Fruit fly (Drosophila melanogaster) whole organism, prepupa: ENCODE measurements around the gene Prdm13.

Experiments used
- Blimp-1 ChIP-seq: fragments of 200-800 bp; sonication (Bioruptor generic); optimal IDR thresholded peaks from 3 replicates; lab custom pipeline; 2017; ENCODE audit warnings: missing biosample characterization, missing genetic modification characterization, mild to moderate bottlenecking, moderate library complexity, missing genetic modification reagents
- CG10631 ChIP-seq: fragments of 200-800 bp; sonication (Bioruptor generic); optimal IDR thresholded peaks from 2 replicates; lab custom pipeline; 2016; ENCODE audit warnings: missing biosample characterization, missing genetic modification characterization
- CG10669 ChIP-seq: fragments of 200-800 bp; sonication (Bioruptor generic); optimal IDR thresholded peaks from 3 replicates; lab custom pipeline; 2018; ENCODE audit warnings: missing biosample characterization, mild to moderate bottlenecking, missing genetic modification characterization, moderate library complexity
- CG11294 ChIP-seq: fragments of 200-800 bp; sonication (Bioruptor generic); IDR thresholded peaks from 2 replicates; pipeline ENCODE4 v1.3.6; 2022; ENCODE audit warnings: missing biosample characterization, missing genetic modification characterization
- CG11902 ChIP-seq: fragments of 200-800 bp; sonication (Bioruptor generic); optimal IDR thresholded peaks from 3 replicates; lab custom pipeline; 2016; ENCODE audit warnings: missing biosample characterization, missing genetic modification characterization
- CG1621 ChIP-seq: fragments of 200-800 bp; sonication (Bioruptor generic); optimal IDR thresholded peaks from 3 replicates; lab custom pipeline; 2018; ENCODE audit warnings: missing biosample characterization, mild to moderate bottlenecking, missing genetic modification characterization
- CG16779 ChIP-seq: fragments of 200-800 bp; sonication (Bioruptor generic); optimal IDR thresholded peaks from 3 replicates; lab custom pipeline; 2017; ENCODE audit warnings: missing biosample characterization, mild to moderate bottlenecking, missing genetic modification characterization
- CG3032 ChIP-seq: fragments of 200-800 bp; optimal IDR thresholded peaks from 2 replicates; lab custom pipeline; 2019; ENCODE audit warnings: missing biosample characterization, mild to moderate bottlenecking, missing genetic modification characterization, moderate library complexity
- CG32006 ChIP-seq: fragments of 200-800 bp; sonication (Bioruptor generic); optimal IDR thresholded peaks from 3 replicates; lab custom pipeline; 2017; ENCODE audit warnings: missing biosample characterization, mild to moderate bottlenecking, missing genetic modification characterization
- CG34406 ChIP-seq: fragments of 200-800 bp; sonication (Bioruptor generic); optimal IDR thresholded peaks from 3 replicates; lab custom pipeline; 2016; ENCODE audit warnings: missing biosample characterization, missing genetic modification characterization
- CG3919 ChIP-seq: fragments of 200-800 bp; sonication (Bioruptor generic); optimal IDR thresholded peaks from 3 replicates; lab custom pipeline; 2016; ENCODE audit warnings: missing biosample characterization, missing genetic modification characterization
- CG6163 ChIP-seq: fragments of 200-800 bp; sonication (Bioruptor generic); IDR thresholded peaks from 3 replicates; pipeline ENCODE4 v1.3.6; 2022; ENCODE audit warnings: missing biosample characterization, missing genetic modification characterization
- CG6276 ChIP-seq: fragments of 200-800 bp; sonication (Bioruptor generic); optimal IDR thresholded peaks from 2 replicates; lab custom pipeline; 2017; ENCODE audit warnings: missing biosample characterization, mild to moderate bottlenecking, missing genetic modification characterization
- CG6792 ChIP-seq: fragments of 200-800 bp; sonication (Bioruptor generic); optimal IDR thresholded peaks from 3 replicates; lab custom pipeline; 2016; ENCODE audit warnings: missing biosample characterization, missing genetic modification characterization
- CG6808 ChIP-seq: fragments of 200-800 bp; sonication (Bioruptor generic); optimal IDR thresholded peaks from 3 replicates; lab custom pipeline; 2017; ENCODE audit warnings: missing biosample characterization, missing genetic modification characterization, mild to moderate bottlenecking, moderate library complexity, missing genetic modification reagents
- CG8119 ChIP-seq: fragments of 200-800 bp; sonication (Bioruptor generic); IDR thresholded peaks from 3 replicates; pipeline ENCODE4 v1.3.6; 2022; ENCODE audit warnings: missing biosample characterization, missing genetic modification characterization
- CG8319 ChIP-seq: fragments of 200-800 bp; sonication (Bioruptor generic); optimal IDR thresholded peaks from 3 replicates; lab custom pipeline; 2016; ENCODE audit warnings: missing biosample characterization, missing genetic modification characterization
- CG9139 ChIP-seq: fragments of 200-800 bp; sonication (Bioruptor generic); optimal IDR thresholded peaks from 3 replicates; lab custom pipeline; 2017; ENCODE audit warnings: missing biosample characterization, mild to moderate bottlenecking, missing genetic modification characterization
- Eip75B ChIP-seq: fragments of 200-800 bp; sonication (Bioruptor generic); optimal IDR thresholded peaks from 3 replicates; lab custom pipeline; 2016; ENCODE audit warnings: missing biosample characterization, missing genetic modification characterization
- Eip78C ChIP-seq: fragments of 200-800 bp; sonication (Bioruptor generic); peaks from one replicate; lab custom pipeline; 2016; ENCODE audit warnings: missing biosample characterization, missing genetic modification characterization
- Ets21C ChIP-seq: fragments of 200-800 bp; sonication (Bioruptor generic); optimal IDR thresholded peaks from 3 replicates; lab custom pipeline; 2016; ENCODE audit warnings: missing biosample characterization, missing genetic modification characterization
- Ets96B ChIP-seq: fragments of 200-800 bp; optimal IDR thresholded peaks from 2 replicates; lab custom pipeline; 2019; ENCODE audit warnings: missing biosample characterization, mild to moderate bottlenecking, missing genetic modification characterization, moderate library complexity
- Gug ChIP-seq: fragments of 200-800 bp; sonication (Bioruptor generic); IDR thresholded peaks from 2 replicates; pipeline ENCODE4 v1.3.6; 2022; ENCODE audit warnings: missing biosample characterization, missing genetic modification characterization
- Hr38 ChIP-seq: sonication (Bioruptor generic); optimal IDR thresholded peaks from 2 replicates; lab custom pipeline; 2016; ENCODE audit warnings: missing biosample characterization, missing genetic modification characterization
- Hr4 ChIP-seq: fragments of 200-800 bp; sonication (Bioruptor generic); optimal IDR thresholded peaks from 3 replicates; lab custom pipeline; 2016; ENCODE audit warnings: missing biosample characterization, missing genetic modification characterization
- OdsH ChIP-seq: fragments of 200-800 bp; sonication (Bioruptor generic); optimal IDR thresholded peaks from 3 replicates; lab custom pipeline; 2016; ENCODE audit warnings: missing biosample characterization, missing genetic modification characterization
- Smox ChIP-seq: fragments of 200-800 bp; sonication (Bioruptor generic); optimal IDR thresholded peaks from 3 replicates; lab custom pipeline; 2016; ENCODE audit warnings: missing biosample characterization, missing genetic modification characterization
- Sox102F ChIP-seq: fragments of 200-800 bp; sonication (Bioruptor generic); optimal IDR thresholded peaks from 2 replicates; lab custom pipeline; 2016; ENCODE audit warnings: missing biosample characterization, mild to moderate bottlenecking, missing genetic modification characterization
- Sox15 ChIP-seq: fragments of 200-800 bp; sonication (Bioruptor generic); optimal IDR thresholded peaks from 3 replicates; lab custom pipeline; 2016; ENCODE audit warnings: missing biosample characterization, missing genetic modification characterization
- acj6 ChIP-seq: fragments of 200-800 bp; sonication (Bioruptor generic); optimal IDR thresholded peaks from 3 replicates; lab custom pipeline; 2016; ENCODE audit warnings: missing biosample characterization, missing genetic modification characterization
- cyc ChIP-seq: fragments of 200-800 bp; sonication (Bioruptor generic); optimal IDR thresholded peaks from 3 replicates; lab custom pipeline; 2016; ENCODE audit warnings: missing biosample characterization, missing genetic modification characterization
- dsx ChIP-seq: fragments of 200-800 bp; optimal IDR thresholded peaks from 3 replicates; lab custom pipeline; 2019; ENCODE audit warnings: missing biosample characterization, mild to moderate bottlenecking, missing genetic modification characterization, moderate library complexity; ENCODE audit not compliant: poor library complexity, severe bottlenecking
- eg ChIP-seq: fragments of 200-800 bp; sonication (Bioruptor generic); IDR thresholded peaks from 3 replicates; pipeline ENCODE4 v1.3.6; 2022; ENCODE audit warnings: missing biosample characterization, missing genetic modification characterization
- esn ChIP-seq: fragments of 200-800 bp; sonication (Bioruptor generic); optimal IDR thresholded peaks from 2 replicates; lab custom pipeline; 2016; ENCODE audit warnings: missing biosample characterization, mild to moderate bottlenecking, missing genetic modification characterization, moderate library complexity
- fd85E ChIP-seq: fragments of 200-800 bp; sonication (Bioruptor generic); optimal IDR thresholded peaks from 3 replicates; lab custom pipeline; 2016; ENCODE audit warnings: missing biosample characterization, missing genetic modification characterization
- fkh ChIP-seq: fragments of 200-800 bp; sonication (Bioruptor generic); optimal IDR thresholded peaks from 3 replicates; lab custom pipeline; 2017; ENCODE audit warnings: missing biosample characterization, mild to moderate bottlenecking, missing genetic modification characterization, moderate library complexity
- net ChIP-seq: fragments of 200-800 bp; sonication (Bioruptor generic); optimal IDR thresholded peaks from 3 replicates; lab custom pipeline; 2016; ENCODE audit warnings: missing biosample characterization, missing genetic modification characterization
- salr ChIP-seq, 2 experiments: fragments of 200-800 bp; sonication (Bioruptor generic); optimal IDR thresholded peaks; 3 replicates each; lab custom pipeline; 2016 to 2018; ENCODE audit warnings: missing biosample characterization in 2 of 2, missing genetic modification characterization in 2 of 2, mild to moderate bottlenecking in 1 of 2
- ss ChIP-seq, 2 experiments: fragments of 200-800 bp; sonication (Bioruptor generic); optimal IDR thresholded peaks; 2 replicates in 1 of 2; 3 replicates in 1 of 2; lab custom pipeline; 2017 to 2018; ENCODE audit warnings: mild to moderate bottlenecking in 2 of 2, missing biosample characterization in 2 of 2, missing genetic modification characterization in 2 of 2, moderate library complexity in 1 of 2
- svp ChIP-seq: fragments of 200-800 bp; sonication (Bioruptor generic); peaks from one replicate; lab custom pipeline; 2016; ENCODE audit warnings: missing biosample characterization, missing genetic modification characterization
- topi ChIP-seq: fragments of 200-800 bp; sonication (Bioruptor generic); optimal IDR thresholded peaks from 3 replicates; lab custom pipeline; 2016; ENCODE audit warnings: missing biosample characterization, missing genetic modification characterization

The Prdm13 gene

DNA sequence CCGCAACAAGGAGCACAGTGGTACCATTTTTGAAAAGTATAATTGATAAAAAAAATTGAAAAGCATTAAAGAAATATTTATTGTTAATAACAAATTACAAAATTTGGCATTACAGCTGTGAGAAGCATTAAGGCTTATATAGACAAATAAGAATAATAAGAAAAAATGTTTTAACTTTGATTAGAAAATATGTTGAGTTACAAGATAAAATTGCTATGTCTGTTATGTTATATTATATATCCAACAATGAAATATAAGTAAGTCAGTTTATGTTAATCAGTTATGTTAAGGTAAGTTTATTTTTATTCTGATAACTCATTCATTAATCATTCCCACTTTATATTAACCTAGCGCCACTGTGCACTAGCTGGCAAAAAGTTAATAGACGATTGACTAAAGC, 3.1 kb upstream of the Prdm13 start:
- TF ChIP-seq svp (GFP tag; lab: Kevin White, UChicago) (peak; percentile 47), CG32006 (GFP tag; lab: Kevin White, UChicago) (no peak)

- no peak for TF ChIP-seq cyc (GFP tag; lab: Kevin White, UChicago)
- no peak for TF ChIP-seq Blimp-1 (GFP tag; lab: Kevin White, UChicago)
- TF ChIP-seq salr (GFP tag; optimal IDR thresholded peaks at IDR 0.05; lab: Kevin White, UChicago), result no peak
- no peak for TF ChIP-seq CG6808
- TF ChIP-seq fd85E, result no peak
- no peak for TF ChIP-seq Ets96B (tag; lab: Kevin White, UChicago)
- no peak for TF ChIP-seq CG6163 (GFP tag; lab: Robert Waterston, UW)
- no peak for TF ChIP-seq eg (GFP tag; lab: Robert Waterston, UW)
- no peak for TF ChIP-seq esn (GFP tag; lab: Kevin White, UChicago)
- no peak for TF ChIP-seq CG6792
Measured at dm6 chr3L:6160514-6160913, 2.4 kb upstream of the Prdm13 start, which contains the start of gene Cpr65Az. Cpr65Az (plus strand) TSS chr3L:6160814.

DNA sequence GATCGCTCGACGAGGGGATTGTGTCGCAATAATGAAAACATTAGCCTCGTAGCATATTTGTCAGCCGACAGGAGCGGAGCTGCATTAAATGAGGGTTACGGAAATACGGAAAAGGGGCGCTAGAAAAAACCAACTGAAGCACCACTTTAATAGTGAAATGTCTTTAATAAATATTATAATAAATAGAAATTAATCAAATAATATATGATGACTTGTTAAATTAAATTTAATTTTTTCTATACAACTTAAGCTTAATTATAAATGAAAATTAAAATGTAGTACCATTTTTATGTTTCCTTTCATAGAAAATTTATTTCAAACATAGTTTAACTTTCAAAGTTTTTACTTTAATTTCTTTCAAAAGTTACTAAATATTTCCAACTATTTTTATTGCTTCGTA, 930 bp upstream of the Prdm13 start:
- TF ChIP-seq fkh (GFP tag; lab: Kevin White, UChicago) (no peak), CG6276 (GFP tag; lab: Kevin White, UChicago) (no peak), Blimp-1 (GFP tag; lab: Kevin White, UChicago) (no peak), dsx (GFP tag; lab: Kevin White, UChicago) (no peak), eg (GFP tag; lab: Robert Waterston, UW) (no peak), CG10631 (GFP tag; lab: Kevin White, UChicago) (no peak), CG8119 (GFP tag; lab: Robert Waterston, UW) (no peak), topi (GFP tag; lab: Kevin White, UChicago) (no peak), CG6808 (no peak), Hr38 (no peak), Eip75B (GFP tag; lab: Kevin White, UChicago) (no peak)

dm6 chr3L:6173826-6174255, 10.9 kb downstream of the Prdm13 start, which contains the start of the genes fmt and CG7376:
fmt (minus strand) TSS chr3L:6173880.
CG7376 (plus strand) TSS chr3L:6174248.
- TF ChIP-seq Gug (GFP tag; lab: Robert Waterston, UW), result peak; percentile 14; the same call in 1 of the 2 replicates
- peak; percentile 53 for TF ChIP-seq esn (GFP tag; lab: Kevin White, UChicago)
- peak; percentile 57 for TF ChIP-seq CG3032 (tag; lab: Kevin White, UChicago)
- no peak for TF ChIP-seq fkh (GFP tag; lab: Kevin White, UChicago)
- no peak for TF ChIP-seq salr (GFP tag; optimal IDR thresholded peaks at IDR 0.05; lab: Kevin White, UChicago)
- no peak for TF ChIP-seq Ets96B (tag; lab: Kevin White, UChicago)
- TF ChIP-seq Sox15 (GFP tag; lab: Kevin White, UChicago), result peak; percentile 18
- TF ChIP-seq net (GFP tag; lab: Kevin White, UChicago), result no peak
- TF ChIP-seq Hr4 (GFP tag; lab: Kevin White, UChicago), result no peak
- TF ChIP-seq CG16779 (tag; lab: Kevin White, UChicago), result no peak
- no peak for TF ChIP-seq Smox (GFP tag; lab: Kevin White, UChicago)
- TF ChIP-seq, all 60 proteins: peak for 4

dm6 chr3L:6181776-6182175, 18.8 kb downstream of the Prdm13 start, which contains the start of gene CG10274:
CG10274 (minus strand) TSS chr3L:6181829.
- TF ChIP-seq OdsH (GFP tag; lab: Kevin White, UChicago) (no peak), CG1621 (peak; percentile 33), CG10669 (GFP tag; lab: Kevin White, UChicago) (no peak), CG11294 (GFP tag; lab: Robert Waterston, UW) (no peak; the same call in 1 of the 2 replicates), fd85E (no peak), dsx (GFP tag; lab: Kevin White, UChicago) (no peak), esn (GFP tag; lab: Kevin White, UChicago) (peak; percentile 79), Gug (GFP tag; lab: Robert Waterston, UW) (peak; percentile 43; the same call in 1 of the 2 replicates), CG9139 (no peak), CG11902 (GFP tag; lab: Kevin White, UChicago) (peak; percentile 63), CG3919 (GFP tag; lab: Kevin White, UChicago) (no peak), CG34406 (no peak), acj6 (GFP tag; lab: Kevin White, UChicago) (no peak), ss (GFP tag; optimal IDR thresholded peaks at IDR 0.05; lab: Kevin White, UChicago) (no peak), CG8119 (GFP tag; lab: Robert Waterston, UW) (no peak), salr (GFP tag; optimal IDR thresholded peaks at IDR 0.05; lab: Kevin White, UChicago) (peak in 1 of 2 experiments; percentile 22), Sox102F (GFP tag; lab: Kevin White, UChicago) (no peak), eg (GFP tag; lab: Robert Waterston, UW) (peak; percentile 36; the same call in 1 of the 3 replicates), Smox (GFP tag; lab: Kevin White, UChicago) (no peak), Eip78C (GFP tag; lab: Kevin White, UChicago) (no peak), Ets21C (GFP tag; lab: Kevin White, UChicago) (no peak), CG8319 (GFP tag; lab: Kevin White, UChicago) (peak; percentile 52), CG6792 (peak; percentile 46), Blimp-1 (GFP tag; lab: Kevin White, UChicago) (no peak)
